Worm (Caenorhabditis elegans) whole organism, L4/young adult: Measurements from ENCODE around the gene Y54G2A.41.

Source experiments
- W03F9.2 ChIP-seq: fragments of 150-350 bp; optimal IDR thresholded peaks from 2 replicates; lab custom pipeline; 2014; ENCODE audit warnings: missing biosample characterization, missing genetic modification characterization
- him-1 ChIP-seq: sonication (generic microtip); optimal IDR thresholded peaks from 2 replicates; lab custom pipeline; 2016; ENCODE audit warnings: missing genotype, missing genetic modification reagents, missing genetic modification characterization, missing compliant biosample characterization

ce11 chrIV:2762380-2762779 lies 10.7 kb downstream of the Y54G2A.41 start, which contains the start of gene Y54G2A.77:
- TF ChIP-seq him-1 (tag; lab: Kevin White, UChicago) (no peak), W03F9.2 (tag; lab: Kevin White, UChicago) (no peak)
